5 worm cellular contexts compared by ENCODE assay signal in genomic region chrIII:8839813-8840212, ce11.
TF ChIP-seq lines count a peak whose summit lies in the region.

No protein-coding gene starts in this region.

TF ChIP-seq in whole organism, L1 larva, 84 proteins besides CTCF, POLR2A, EP300 and RAD21:
- TF ChIP-seq nhr-20 (tag; optimal IDR thresholded peaks at IDR 0.05; lab: Kevin White, UChicago) (no peak), blmp-1 (tag; optimal IDR thresholded peaks at IDR 0.05; lab: Kevin White, UChicago) (peak; percentile 73)

TF ChIP-seq in whole organism, L3 larva, 47 proteins besides CTCF, POLR2A, EP300 and RAD21:
- TF ChIP-seq nhr-25 (tag; optimal IDR thresholded peaks at IDR 0.05; lab: Kevin White, UChicago) (peak; percentile 14), nhr-23 (tag; optimal IDR thresholded peaks at IDR 0.05; lab: Kevin White, UChicago) (peak; percentile 56), egl-27 (tag; optimal IDR thresholded peaks at IDR 0.05; lab: Kevin White, UChicago) (no peak), ceh-16 (tag; optimal IDR thresholded peaks at IDR 0.05; lab: Kevin White, UChicago) (no peak)

TF ChIP-seq in whole organism, early embryonic, 17 proteins besides CTCF, POLR2A, EP300 and RAD21:
- no peak for TF ChIP-seq F13C5.2 (tag; optimal IDR thresholded peaks at IDR 0.05; lab: Kevin White, UChicago)
- TF ChIP-seq hmg-4 (GFP tag; optimal IDR thresholded peaks at IDR 0.05; lab: Kevin White, UChicago): peak; percentile 18
- no peak for TF ChIP-seq scrt-1 (GFP tag; IDR thresholded peaks at IDR 0.05; lab: Robert Waterston, UW)
- TF ChIP-seq flt-1 (GFP tag; IDR thresholded peaks at IDR 0.05; lab: Robert Waterston, UW): no peak

TF ChIP-seq in whole organism, late embryonic, 69 proteins besides CTCF, POLR2A, EP300 and RAD21:
- TF ChIP-seq rnt-1 (tag; optimal IDR thresholded peaks at IDR 0.05; lab: Kevin White, UChicago) (peak; percentile 39), ref-2 (tag; optimal IDR thresholded peaks at IDR 0.05; lab: Kevin White, UChicago) (no peak), C38D4.7 (GFP tag; optimal IDR thresholded peaks at IDR 0.05; lab: Kevin White, UChicago) (no peak)

TF ChIP-seq in whole organism, mixed stage, embryonic, 35 proteins besides CTCF, POLR2A, EP300 and RAD21:
- peak; percentile 77 for TF ChIP-seq ham-2 (GFP tag; optimal IDR thresholded peaks at IDR 0.05; lab: Kevin White, UChicago)
- TF ChIP-seq elt-1 (tag; optimal IDR thresholded peaks at IDR 0.05; lab: Kevin White, UChicago; ENCODE audit: borderline replicate concordance, insufficient read depth): peak; percentile 26
- TF ChIP-seq lsy-2 (tag; optimal IDR thresholded peaks at IDR 0.05; lab: Kevin White, UChicago): no peak
- no peak for TF ChIP-seq lin-32 (GFP tag; optimal IDR thresholded peaks at IDR 0.05; lab: Kevin White, UChicago)
- TF ChIP-seq nhr-76 (tag; optimal IDR thresholded peaks at IDR 0.05; lab: Kevin White, UChicago): no peak
- TF ChIP-seq unc-39 (tag; optimal IDR thresholded peaks at IDR 0.05; lab: Kevin White, UChicago): no peak

Comparison
In these comparisons a context has a peak if more than half of its experiments do, and no peak if none do; other contexts are left out.
1. Of the 10 proteins assayed by ChIP-seq in both whole organism, L1 larva and whole organism, late embryonic: peak only in whole organism, L1 larva: none; only in whole organism, late embryonic: rnt-1; in both: none; in neither: 9.